Fruit fly (Drosophila melanogaster): ENCODE measurements around the gene CG3939.

The CG3939 gene

DNA sequence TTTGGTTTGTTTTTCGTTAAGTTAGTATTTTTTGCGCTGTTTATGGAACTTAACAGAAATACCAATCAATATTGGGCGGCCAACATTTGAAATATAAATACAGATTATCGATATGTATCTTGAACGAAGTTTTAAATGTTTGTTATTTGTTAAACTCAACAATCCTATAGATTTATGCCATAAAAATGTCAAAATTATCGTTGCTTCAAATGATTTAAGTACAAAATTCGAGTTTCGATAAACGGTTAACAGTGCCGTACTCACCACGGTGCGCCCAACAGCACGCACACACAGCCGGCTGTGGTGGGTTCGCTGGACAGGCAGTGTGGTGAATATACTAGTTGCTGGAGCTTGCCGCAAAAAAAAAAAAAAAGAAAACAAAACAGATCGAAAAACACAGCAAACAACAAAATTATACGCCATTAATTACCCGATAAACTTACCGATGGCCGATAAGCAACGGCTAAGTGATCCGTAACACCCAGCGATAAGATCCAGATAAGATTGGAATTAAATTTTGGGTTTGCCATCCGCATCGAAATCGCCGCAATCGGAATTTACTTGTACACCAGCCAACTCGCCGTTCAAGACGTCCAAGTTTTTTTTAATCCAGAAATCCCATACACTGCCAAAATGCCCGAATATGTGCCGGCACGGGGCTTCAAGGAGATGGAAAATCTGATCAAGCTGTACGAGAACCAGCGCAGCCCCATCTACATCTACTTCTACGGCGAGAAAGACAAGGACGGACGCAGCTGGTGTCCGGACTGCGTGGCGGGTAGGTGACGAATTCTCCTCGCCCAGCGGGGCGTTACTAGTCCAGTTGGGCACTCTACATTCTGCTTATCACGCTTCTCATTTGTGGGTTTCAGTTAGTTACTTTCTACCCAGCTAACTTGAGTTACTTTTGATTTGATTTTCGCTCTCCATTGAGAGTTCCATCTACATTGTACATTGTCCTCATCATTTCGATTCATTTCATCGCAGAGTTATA, at the start of gene CG3939:
CG3939 (plus strand) TSS at position 138 of the 994 bp plus-strand sequence.
- TF ChIP-seq CG9139 (GFP tag; optimal IDR thresholded peaks at IDR 0.05), result no peak
- no peak for TF ChIP-seq Eip75B (GFP tag; optimal IDR thresholded peaks at IDR 0.05)
- TF ChIP-seq ss (GFP tag; optimal IDR thresholded peaks at IDR 0.05), result peak; percentile 54 to 57
- TF ChIP-seq Smox (GFP tag; optimal IDR thresholded peaks at IDR 0.05), result no peak
- TF ChIP-seq spab (GFP tag; optimal IDR thresholded peaks at IDR 0.05), result peak; percentile 3
- no peak for TF ChIP-seq CG10631 (GFP tag; optimal IDR thresholded peaks at IDR 0.05)
- no peak for TF ChIP-seq CG4318 (GFP tag; optimal IDR thresholded peaks at IDR 0.05)
- TF ChIP-seq dsx (GFP tag; optimal IDR thresholded peaks at IDR 0.05; ENCODE audit: poor library complexity, severe bottlenecking), result no peak
- no peak for TF ChIP-seq CG3919 (GFP tag; optimal IDR thresholded peaks at IDR 0.05)
- no peak for TF ChIP-seq Hr4 (GFP tag; optimal IDR thresholded peaks at IDR 0.05)
- TF ChIP-seq Sox102F (GFP tag; optimal IDR thresholded peaks at IDR 0.05), result no peak
- no peak for TF ChIP-seq Sox15 (GFP tag; optimal IDR thresholded peaks at IDR 0.05)
- TF ChIP-seq lz (GFP tag; optimal IDR thresholded peaks at IDR 0.05), result no peak
- no peak for TF ChIP-seq CG16779 (tag; optimal IDR thresholded peaks at IDR 0.05)
- TF ChIP-seq CG15336 (GFP tag; IDR thresholded peaks at IDR 0.05), result peak; percentile 58
- no peak for TF ChIP-seq acj6 (GFP tag; optimal IDR thresholded peaks at IDR 0.05)
- no peak for TF ChIP-seq fd85E (GFP tag; optimal IDR thresholded peaks at IDR 0.05)
- peak; percentile 74 for TF ChIP-seq CG8119 (GFP tag; IDR thresholded peaks at IDR 0.05)
- no peak for TF ChIP-seq dac (GFP tag; optimal IDR thresholded peaks at IDR 0.05)
- TF ChIP-seq CG6163 (GFP tag; IDR thresholded peaks at IDR 0.05), result peak; percentile 59; the same call in 2 of the 3 replicates
- TF ChIP-seq Lpt (GFP tag; optimal IDR thresholded peaks at IDR 0.05), result peak; percentile 7
- peak; percentile 36 for TF ChIP-seq vri (GFP tag; optimal IDR thresholded peaks at IDR 0.05)
- TF ChIP-seq CG3032 (tag; optimal IDR thresholded peaks at IDR 0.05), result no peak
- TF ChIP-seq svp (GFP tag), result no peak
- TF ChIP-seq CG6808 (GFP tag; optimal IDR thresholded peaks at IDR 0.05), result peak; percentile 40
- peak; percentile 24 for TF ChIP-seq net (GFP tag; optimal IDR thresholded peaks at IDR 0.05)
- TF ChIP-seq CG31627 (GFP tag; optimal IDR thresholded peaks at IDR 0.05), result no peak
- peak; percentile 63; the same call in 2 of the 3 replicates for TF ChIP-seq eg (GFP tag; IDR thresholded peaks at IDR 0.05)
- TF ChIP-seq Eip78C (GFP tag), result peak; percentile 54
- TF ChIP-seq CG34406 (GFP tag; optimal IDR thresholded peaks at IDR 0.05), result peak; percentile 13
- peak; percentile 45 for TF ChIP-seq CG6276 (GFP tag; optimal IDR thresholded peaks at IDR 0.05)
- no peak for TF ChIP-seq Blimp-1 (GFP tag; optimal IDR thresholded peaks at IDR 0.05)
- TF ChIP-seq CG8319 (GFP tag; optimal IDR thresholded peaks at IDR 0.05), result no peak
- TF ChIP-seq CG11294 (GFP tag; IDR thresholded peaks at IDR 0.05), result no peak

dm6 chrX:3127564-3127963, 47.3 kb upstream of the CG3939 start:
- TF ChIP-seq CG6808 (GFP tag; optimal IDR thresholded peaks at IDR 0.05) (no peak), Sox102F (GFP tag; optimal IDR thresholded peaks at IDR 0.05) (no peak), CG6854 (GFP tag; optimal IDR thresholded peaks at IDR 0.05) (no peak), CG10669 (GFP tag; optimal IDR thresholded peaks at IDR 0.05) (no peak), svp (GFP tag) (no peak), Ets21C (GFP tag; optimal IDR thresholded peaks at IDR 0.05) (no peak), Lpt (GFP tag; optimal IDR thresholded peaks at IDR 0.05) (no peak), CG1621 (tag; optimal IDR thresholded peaks at IDR 0.05) (no peak), net (GFP tag; optimal IDR thresholded peaks at IDR 0.05) (no peak), CG11294 (GFP tag; IDR thresholded peaks at IDR 0.05) (no peak)

Data from whole organism, prepupa.